Worm (Caenorhabditis elegans) whole organism, early embryonic: Measurements from ENCODE around the gene Y43F8C.7.

Experiments used
- B0310.2 ChIP-seq: sonication (generic microtip); optimal IDR thresholded peaks from 2 replicates; lab custom pipeline; 2016; ENCODE audit warnings: mild to moderate bottlenecking, missing genetic modification characterization, missing compliant biosample characterization
- aly-1 ChIP-seq: sonication (generic microtip); optimal IDR thresholded peaks from 2 replicates; lab custom pipeline; 2016; ENCODE audit warnings: missing genetic modification characterization, missing compliant biosample characterization
- ama-1 ChIP-seq: fragments of 150-350 bp; optimal IDR thresholded peaks from 2 replicates; lab custom pipeline; 2014
- ceh-36 ChIP-seq: sonication (generic microtip); optimal IDR thresholded peaks from 2 replicates; lab custom pipeline; 2016; ENCODE audit warnings: missing genetic modification characterization, inconsistent platforms, missing compliant biosample characterization
- ets-7 ChIP-seq: sonication (generic microtip); optimal IDR thresholded peaks from 2 replicates; lab custom pipeline; 2016; ENCODE audit warnings: missing genotype, missing genetic modification characterization, missing compliant biosample characterization
- flt-1 ChIP-seq: fragments of 200-800 bp; sonication (Bioruptor generic); IDR thresholded peaks from 2 replicates; pipeline ENCODE4 v1.3.6; 2022; ENCODE audit warnings: missing genetic modification characterization, missing compliant biosample characterization
- hmg-4 ChIP-seq: fragments of 200-800 bp; sonication (Bioruptor generic); optimal IDR thresholded peaks from 2 replicates; lab custom pipeline; 2018; ENCODE audit warnings: mild to moderate bottlenecking, missing genetic modification characterization, missing compliant biosample characterization
- hnd-1 ChIP-seq: sonication (generic microtip); optimal IDR thresholded peaks from 2 replicates; lab custom pipeline; 2016; ENCODE audit warnings: missing genetic modification characterization, missing compliant biosample characterization
- scrt-1 ChIP-seq: fragments of 200-800 bp; sonication (Bioruptor generic); IDR thresholded peaks from 2 replicates; pipeline ENCODE4 v1.3.6; 2022; ENCODE audit warnings: missing genetic modification characterization, missing compliant biosample characterization
- tbx-11 ChIP-seq: fragments of 200-800 bp; sonication (Bioruptor generic); IDR thresholded peaks from 2 replicates; pipeline ENCODE4 v1.3.6; 2022; ENCODE audit warnings: missing genetic modification characterization, missing compliant biosample characterization
- tbx-37 ChIP-seq: fragments of 200-800 bp; sonication (Bioruptor generic); conservative IDR thresholded peaks from 2 replicates; pipeline ENCODE4 v1.3.6; 2022; ENCODE audit warnings: missing genetic modification reagents, missing genetic modification characterization, missing compliant biosample characterization

DNA sequence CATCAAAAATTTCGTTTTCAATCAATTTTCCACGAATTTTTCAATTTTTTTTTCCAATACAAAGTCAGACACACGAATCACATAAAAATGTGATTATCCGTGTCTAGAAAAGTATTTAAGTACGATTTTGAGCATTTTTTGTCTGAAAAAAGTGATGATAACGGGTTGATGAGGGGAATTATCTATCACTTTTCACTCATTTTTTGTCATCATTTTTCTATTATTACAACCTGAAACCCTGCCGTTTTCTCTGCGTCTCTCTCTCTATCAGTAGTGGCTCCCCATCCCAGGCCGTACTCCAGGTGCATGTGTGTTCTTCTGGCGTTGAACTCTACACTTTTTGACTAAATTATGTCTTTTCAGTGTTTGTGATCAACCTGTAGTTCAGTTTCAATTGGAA, 28.5 kb upstream of the Y43F8C.7 start:
- no peak for TF ChIP-seq tbx-37 (GFP tag; lab: Robert Waterston, UW)
- no peak for TF ChIP-seq ama-1
- no peak for TF ChIP-seq tbx-11 (GFP tag; lab: Robert Waterston, UW)
- no peak for TF ChIP-seq ceh-36 (tag; lab: Kevin White, UChicago)
- TF ChIP-seq aly-1 (tag; lab: Kevin White, UChicago): no peak
- no peak for TF ChIP-seq flt-1
- no peak for TF ChIP-seq ets-7 (tag; lab: Kevin White, UChicago)
- TF ChIP-seq hmg-4 (GFP tag; lab: Kevin White, UChicago): no peak
- TF ChIP-seq B0310.2 (tag; lab: Kevin White, UChicago): no peak
- no peak for TF ChIP-seq scrt-1 (GFP tag; lab: Robert Waterston, UW)
- no peak for TF ChIP-seq hnd-1 (tag; lab: Kevin White, UChicago)
